Fruit fly (Drosophila melanogaster): ENCODE results near the gene Fum2.

DNA sequence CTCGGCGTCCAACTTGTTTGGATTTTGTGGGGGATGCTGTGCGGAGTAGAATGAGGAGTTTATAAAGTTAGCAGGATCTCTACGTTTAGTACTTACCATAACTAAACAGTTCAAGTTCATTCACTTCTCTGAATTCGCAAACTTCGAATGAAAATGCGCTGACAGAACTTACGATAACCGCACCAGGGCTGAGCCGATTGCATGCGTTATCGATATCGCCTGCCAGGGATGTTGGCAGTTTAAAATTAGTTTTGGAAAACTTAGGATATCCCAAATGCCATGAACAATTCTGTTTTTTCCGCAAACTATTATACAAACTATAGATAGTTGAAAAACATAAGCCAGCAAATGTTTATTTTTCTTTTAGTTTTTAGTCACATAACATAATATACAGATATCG, 5.7 kb downstream of the Fum2 start, which contains the start of gene CG44303:
- TF ChIP-seq pan (optimal IDR thresholded peaks at IDR 0.05): no peak
- no peak for TF ChIP-seq EcR (GFP tag; optimal IDR thresholded peaks at IDR 0.05)
- TF ChIP-seq usp (GFP tag; optimal IDR thresholded peaks at IDR 0.05): no peak
- TF ChIP-seq CG8478 (optimal IDR thresholded peaks at IDR 0.05): no peak

All from whole organism.